Worm (Caenorhabditis elegans): ENCODE data around the gene B0554.1.

DNA sequence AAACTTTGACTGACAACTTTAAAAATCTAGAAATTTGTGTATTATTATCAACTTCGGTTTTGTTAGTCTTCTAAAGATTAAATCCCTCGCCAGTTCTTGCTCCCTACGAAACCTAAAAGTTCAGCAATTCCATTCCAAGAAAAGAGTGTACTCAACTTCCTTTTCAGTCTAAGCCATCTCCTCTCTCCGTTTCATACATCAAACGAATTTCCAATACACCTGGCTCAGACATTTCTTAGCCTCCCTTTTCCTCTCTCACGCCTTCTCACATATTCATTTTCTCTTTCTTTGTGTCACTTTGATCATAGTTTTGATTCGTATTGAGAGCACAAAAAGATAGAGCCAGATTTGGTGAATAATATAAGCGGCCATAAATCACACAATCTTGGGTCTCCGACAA, 41.9 kb upstream of the B0554.1 start, which contains the start of gene nhr-253:
- TF ChIP-seq ref-1 (GFP tag; conservative IDR thresholded peaks at IDR 0.05) = no peak
- no peak for TF ChIP-seq klf-2 (GFP tag; conservative IDR thresholded peaks at IDR 0.05)
- TF ChIP-seq ztf-29 (GFP tag; IDR thresholded peaks at IDR 0.05) = no peak
- TF ChIP-seq T22C8.4 (GFP tag; IDR thresholded peaks at IDR 0.05) = no peak
- no peak for TF ChIP-seq flt-1 (GFP tag; IDR thresholded peaks at IDR 0.05)
